Worm (Caenorhabditis elegans): Measurements from ENCODE around the gene nspc-19.

The nspc-19 gene

ce11 chrX:14568258-14568763 is 39.8 kb downstream of the nspc-19 start:
- TF ChIP-seq zip-8 (tag; optimal IDR thresholded peaks at IDR 0.05) (no peak), blmp-1 (tag; optimal IDR thresholded peaks at IDR 0.05) (no peak), cnd-1 (tag; optimal IDR thresholded peaks at IDR 0.05) (no peak), unc-39 (tag; optimal IDR thresholded peaks at IDR 0.05) (no peak), mep-1 (tag; optimal IDR thresholded peaks at IDR 0.05) (no peak), lin-13 (tag; optimal IDR thresholded peaks at IDR 0.05) (no peak), ces-1 (GFP tag; optimal IDR thresholded peaks at IDR 0.05) (no peak), unc-62 (GFP tag; optimal IDR thresholded peaks at IDR 0.05) (no peak), ztf-11 (tag; optimal IDR thresholded peaks at IDR 0.05) (no peak), lin-32 (GFP tag; optimal IDR thresholded peaks at IDR 0.05) (no peak)

ce11 chrX:14571277-14571676 is 42.8 kb downstream of the nspc-19 start:
- peak; percentile 13 for TF ChIP-seq cnd-1 (tag; optimal IDR thresholded peaks at IDR 0.05)
- TF ChIP-seq sptf-1 (tag; optimal IDR thresholded peaks at IDR 0.05) = peak; percentile 56
- peak; percentile 13 for TF ChIP-seq nhr-237 (tag; optimal IDR thresholded peaks at IDR 0.05)
- no peak for TF ChIP-seq ceh-83 (GFP tag; optimal IDR thresholded peaks at IDR 0.05)
- TF ChIP-seq lsy-2 (tag; optimal IDR thresholded peaks at IDR 0.05) = no peak

- TF ChIP-seq nhr-28 (tag; optimal IDR thresholded peaks at IDR 0.05) = no peak
- TF ChIP-seq nhr-76 (tag; optimal IDR thresholded peaks at IDR 0.05) = no peak
- TF ChIP-seq unc-39 (tag; optimal IDR thresholded peaks at IDR 0.05) = no peak
- no peak for TF ChIP-seq nhr-237 (tag; optimal IDR thresholded peaks at IDR 0.05)
- no peak for TF ChIP-seq zip-8 (tag; optimal IDR thresholded peaks at IDR 0.05)
- TF ChIP-seq ztf-11 (tag; optimal IDR thresholded peaks at IDR 0.05) = no peak
- no peak for TF ChIP-seq ceh-43 (GFP tag; optimal IDR thresholded peaks at IDR 0.05)
- no peak for TF ChIP-seq ceh-39 (tag; optimal IDR thresholded peaks at IDR 0.05)
- TF ChIP-seq elt-3 (tag; optimal IDR thresholded peaks at IDR 0.05) = no peak
- no peak for TF ChIP-seq tbx-8 (GFP tag; optimal IDR thresholded peaks at IDR 0.05)
- TF ChIP-seq lsy-2 (tag; optimal IDR thresholded peaks at IDR 0.05) = no peak
- TF ChIP-seq unc-62 (GFP tag; optimal IDR thresholded peaks at IDR 0.05) = no peak
- TF ChIP-seq M03D4.4 (tag; optimal IDR thresholded peaks at IDR 0.05) = no peak
- TF ChIP-seq cnd-1 (tag; optimal IDR thresholded peaks at IDR 0.05) = no peak
- TF ChIP-seq snpc-4 (tag; optimal IDR thresholded peaks at IDR 0.05) = no peak
- no peak for TF ChIP-seq hlh-1 (tag; optimal IDR thresholded peaks at IDR 0.05)
- no peak for TF ChIP-seq sptf-1 (tag; optimal IDR thresholded peaks at IDR 0.05)
- TF ChIP-seq sem-2 (GFP tag; optimal IDR thresholded peaks at IDR 0.05) = no peak
Observed at ce11 chrX:14572419-14572818, 43.9 kb downstream of the nspc-19 start, which contains the start of gene lron-1. Gene lron-1, plus strand, starts transcription at chrX:14572719.

- TF ChIP-seq unc-62 (GFP tag; optimal IDR thresholded peaks at IDR 0.05) (peak; percentile 86), elt-1 (tag; optimal IDR thresholded peaks at IDR 0.05; ENCODE audit: borderline replicate concordance, insufficient read depth) (peak; percentile 82), nhr-2 (tag; optimal IDR thresholded peaks at IDR 0.05) (peak; percentile 78), M03D4.4 (tag; optimal IDR thresholded peaks at IDR 0.05) (no peak), unc-39 (tag; optimal IDR thresholded peaks at IDR 0.05) (no peak), pha-4 (tag; optimal IDR thresholded peaks at IDR 0.05) (no peak), hlh-1 (tag; optimal IDR thresholded peaks at IDR 0.05) (no peak)
Observed at ce11 chrX:14575920-14576319, 47.4 kb downstream of the nspc-19 start.

ce11 chrX:14577579-14578127 is 49.2 kb downstream of the nspc-19 start, which contains the start of gene let-4:
Gene let-4, plus strand, starts transcription at chrX:14577935.
- TF ChIP-seq hlh-1 (tag; optimal IDR thresholded peaks at IDR 0.05) (no peak), ztf-11 (tag; optimal IDR thresholded peaks at IDR 0.05) (no peak), cnd-1 (tag; optimal IDR thresholded peaks at IDR 0.05) (no peak), sem-2 (GFP tag; optimal IDR thresholded peaks at IDR 0.05) (no peak), nhr-76 (tag; optimal IDR thresholded peaks at IDR 0.05) (no peak), pha-4 (tag; optimal IDR thresholded peaks at IDR 0.05) (no peak), nhr-237 (tag; optimal IDR thresholded peaks at IDR 0.05) (no peak), elt-3 (tag; optimal IDR thresholded peaks at IDR 0.05) (no peak), ceh-43 (GFP tag; optimal IDR thresholded peaks at IDR 0.05) (no peak), ham-2 (GFP tag; optimal IDR thresholded peaks at IDR 0.05) (peak; percentile 96), lin-13 (tag; optimal IDR thresholded peaks at IDR 0.05) (no peak), unc-62 (GFP tag; optimal IDR thresholded peaks at IDR 0.05) (no peak), elt-1 (tag; optimal IDR thresholded peaks at IDR 0.05; ENCODE audit: borderline replicate concordance, insufficient read depth) (no peak), mls-2 (tag; optimal IDR thresholded peaks at IDR 0.05) (peak; percentile 20), snpc-4 (tag; optimal IDR thresholded peaks at IDR 0.05) (no peak), nhr-2 (tag; optimal IDR thresholded peaks at IDR 0.05) (peak; percentile 44), lin-32 (GFP tag; optimal IDR thresholded peaks at IDR 0.05) (no peak), ces-1 (GFP tag; optimal IDR thresholded peaks at IDR 0.05) (no peak), flh-1 (GFP tag; optimal IDR thresholded peaks at IDR 0.05) (no peak), ceh-39 (tag; optimal IDR thresholded peaks at IDR 0.05) (no peak), mep-1 (tag; optimal IDR thresholded peaks at IDR 0.05) (no peak), unc-120 (tag; optimal IDR thresholded peaks at IDR 0.05; ENCODE audit: poor library complexity, severe bottlenecking) (no peak), sptf-1 (tag; optimal IDR thresholded peaks at IDR 0.05) (peak; percentile 59), M03D4.4 (tag; optimal IDR thresholded peaks at IDR 0.05) (peak; percentile 2), blmp-1 (tag; optimal IDR thresholded peaks at IDR 0.05) (no peak), bed-3 (GFP tag; optimal IDR thresholded peaks at IDR 0.05) (no peak), zip-8 (tag; optimal IDR thresholded peaks at IDR 0.05) (no peak), nhr-28 (tag; optimal IDR thresholded peaks at IDR 0.05) (no peak), ceh-83 (GFP tag; optimal IDR thresholded peaks at IDR 0.05) (peak; percentile 28), lsy-2 (tag; optimal IDR thresholded peaks at IDR 0.05) (no peak), nhr-12 (tag; optimal IDR thresholded peaks at IDR 0.05) (no peak)

Data from whole organism, mixed stage, embryonic.